Fruit fly (Drosophila melanogaster): ENCODE results near the gene lmgB.

lmgB gene

dm6 chr2L:8528318-8528717 lies at the start of gene lmgB, which contains the start of gene lmgA:
lmgB (minus strand) TSS chr2L:8528618.
lmgA (minus strand) TSS chr2L:8528618.
- peak; percentile 31 for TF ChIP-seq noc (tag; optimal IDR thresholded peaks at IDR 0.05)

DNA sequence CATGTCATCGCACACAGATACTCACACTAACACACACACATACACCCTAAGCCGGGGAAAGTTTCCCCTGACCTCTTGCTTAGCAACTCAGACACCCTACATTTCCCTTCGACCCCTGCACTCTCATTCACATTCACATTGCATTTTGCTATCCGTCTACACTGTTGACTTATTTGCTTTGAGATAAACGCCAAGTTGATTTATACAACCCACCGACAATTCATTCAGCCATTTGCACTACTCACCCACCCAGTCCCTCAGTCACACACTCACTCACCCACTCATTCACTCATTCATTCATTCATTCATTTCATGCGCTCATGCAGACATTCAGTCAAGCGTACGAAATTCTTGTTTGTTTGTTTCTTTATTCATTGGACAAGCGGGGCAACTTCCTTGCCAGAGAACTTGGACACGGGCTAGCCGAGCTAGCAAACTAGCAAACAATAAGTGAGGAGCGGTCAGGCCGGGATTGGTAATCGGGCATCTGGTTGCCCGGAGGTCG lies 48.1 kb upstream of the lmgB start:
- no peak for TF ChIP-seq noc (tag; optimal IDR thresholded peaks at IDR 0.05)

dm6 chr2L:8574947-8575346 lies 46.5 kb upstream of the lmgB start:
- no peak for TF ChIP-seq noc (tag; optimal IDR thresholded peaks at IDR 0.05)

- TF ChIP-seq noc (tag; optimal IDR thresholded peaks at IDR 0.05), result no peak
Measured at dm6 chr2L:8574258-8574657, 45.8 kb upstream of the lmgB start.

DNA sequence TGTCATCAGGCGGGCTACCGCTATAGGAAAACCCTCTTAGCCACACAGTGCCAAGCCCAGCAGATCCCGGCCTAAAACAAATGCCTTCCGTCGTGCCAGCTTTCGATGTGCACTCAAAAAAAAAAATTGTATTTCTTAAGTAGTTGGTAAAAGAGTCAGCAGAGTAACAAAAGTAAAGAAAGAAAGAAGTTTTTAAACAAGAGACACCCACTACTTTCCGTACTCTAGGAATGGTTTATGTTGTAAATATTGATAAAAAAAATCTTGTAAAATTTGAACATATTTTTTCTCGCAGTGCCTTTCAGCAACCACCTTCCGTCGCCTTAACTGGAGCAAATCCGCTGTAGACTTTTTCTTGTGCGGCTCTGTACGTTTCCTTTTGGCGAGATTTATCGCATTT lies 44.5 kb upstream of the lmgB start:
- no peak for TF ChIP-seq noc (tag; optimal IDR thresholded peaks at IDR 0.05)

dm6 chr2L:8570408-8571072 lies 42.1 kb upstream of the lmgB start:
- TF ChIP-seq noc (tag; optimal IDR thresholded peaks at IDR 0.05), result peak; percentile 81

DNA sequence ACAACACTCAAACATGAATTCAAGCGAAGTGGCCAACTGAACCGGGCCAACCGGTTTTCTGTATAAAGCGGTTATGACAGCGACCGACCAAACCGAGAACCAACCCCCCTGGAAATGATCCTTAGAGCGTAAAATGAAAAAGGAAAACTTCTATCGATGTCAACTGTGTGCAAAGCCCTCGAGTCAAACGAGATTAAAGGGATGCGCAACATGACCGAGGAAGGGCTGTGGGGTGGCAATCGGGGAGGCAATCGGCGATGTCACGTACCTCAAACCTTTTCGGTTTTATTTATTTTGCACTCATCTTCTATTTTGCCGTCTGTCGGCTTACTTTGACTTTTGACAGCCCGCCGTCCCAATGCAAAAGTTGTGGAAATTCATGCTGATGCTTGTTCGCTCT lies 27.8 kb upstream of the lmgB start:
- no peak for TF ChIP-seq noc (tag; optimal IDR thresholded peaks at IDR 0.05)

dm6 chr2L:8553789-8554626 lies 25.6 kb upstream of the lmgB start:
- peak; percentile 3 for TF ChIP-seq noc (tag; optimal IDR thresholded peaks at IDR 0.05)

dm6 chr2L:8552472-8552871 lies 24.1 kb upstream of the lmgB start:
- no peak for TF ChIP-seq noc (tag; optimal IDR thresholded peaks at IDR 0.05)

DNA sequence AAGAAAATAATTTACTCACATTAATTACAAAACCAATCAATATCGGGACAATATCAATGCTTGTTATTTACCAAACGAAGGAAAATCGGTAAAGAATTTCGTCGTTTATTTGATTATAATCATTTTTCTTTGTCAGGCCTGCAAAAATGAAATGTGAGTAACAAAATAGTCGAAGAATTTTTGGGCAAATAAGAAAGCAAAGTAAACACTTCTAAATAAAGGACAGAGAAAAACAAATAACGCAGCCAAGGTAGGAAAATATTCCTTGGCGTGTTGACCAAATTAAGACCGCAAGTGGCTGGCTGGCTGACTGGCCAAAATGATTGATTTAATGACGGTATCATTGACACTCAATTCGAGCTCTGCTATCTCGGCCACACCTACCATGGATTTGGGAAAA lies 19.7 kb upstream of the lmgB start:
- no peak for TF ChIP-seq noc (tag; optimal IDR thresholded peaks at IDR 0.05)

- TF ChIP-seq noc (tag; optimal IDR thresholded peaks at IDR 0.05), result no peak
Measured at dm6 chr2L:8545393-8546100, 17.1 kb upstream of the lmgB start.

DNA sequence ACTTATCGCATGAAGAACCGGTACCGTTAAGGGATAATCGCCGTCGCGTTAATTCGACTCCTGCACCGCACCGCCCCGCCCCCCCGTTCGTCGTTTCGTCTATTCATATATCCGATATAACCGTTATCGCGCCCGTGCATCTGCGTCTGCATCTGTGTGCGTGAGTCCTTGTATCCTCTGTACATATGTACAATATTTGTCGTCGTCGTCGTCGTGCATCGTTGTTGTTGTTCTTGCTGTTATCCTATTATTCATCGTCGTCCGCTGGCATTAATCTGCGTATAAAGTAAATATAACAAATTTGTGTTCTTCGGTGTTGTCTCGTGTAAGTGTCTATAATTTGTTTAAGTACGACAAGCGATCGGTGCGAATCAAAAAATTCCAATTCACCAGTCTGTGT lies 16.2 kb upstream of the lmgB start:
- TF ChIP-seq noc (tag; optimal IDR thresholded peaks at IDR 0.05), result no peak

DNA sequence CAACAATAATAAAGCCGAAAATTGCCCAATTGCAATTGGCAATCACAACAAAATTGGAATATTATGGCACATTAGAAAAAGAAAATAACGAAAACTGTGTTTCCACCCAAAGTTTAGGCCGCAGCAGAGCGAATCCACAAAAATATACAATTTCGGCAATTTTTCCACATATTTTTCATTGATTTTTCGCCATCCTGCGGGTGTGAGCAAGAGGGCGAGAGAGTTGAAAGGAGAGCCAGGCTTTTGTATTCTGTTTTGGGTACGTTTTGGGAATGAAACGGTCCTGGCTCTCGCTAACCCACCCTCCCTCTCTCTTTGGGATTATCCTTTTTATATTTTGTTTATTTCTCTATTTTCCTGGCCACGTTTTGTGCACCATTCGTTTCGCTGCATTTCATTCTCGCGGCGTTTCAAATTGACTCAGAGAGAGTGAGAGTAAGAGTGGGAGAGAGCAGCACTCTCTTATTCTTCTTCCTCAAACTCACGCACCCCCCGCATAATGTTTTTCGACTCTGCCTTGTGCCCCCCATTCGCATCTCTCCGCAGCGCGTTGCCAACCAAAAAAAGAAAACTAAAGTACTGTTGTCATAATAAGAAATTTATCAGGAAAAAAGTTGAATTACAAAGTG lies 15.4 kb upstream of the lmgB start:
- no peak for TF ChIP-seq noc (tag; optimal IDR thresholded peaks at IDR 0.05)

DNA sequence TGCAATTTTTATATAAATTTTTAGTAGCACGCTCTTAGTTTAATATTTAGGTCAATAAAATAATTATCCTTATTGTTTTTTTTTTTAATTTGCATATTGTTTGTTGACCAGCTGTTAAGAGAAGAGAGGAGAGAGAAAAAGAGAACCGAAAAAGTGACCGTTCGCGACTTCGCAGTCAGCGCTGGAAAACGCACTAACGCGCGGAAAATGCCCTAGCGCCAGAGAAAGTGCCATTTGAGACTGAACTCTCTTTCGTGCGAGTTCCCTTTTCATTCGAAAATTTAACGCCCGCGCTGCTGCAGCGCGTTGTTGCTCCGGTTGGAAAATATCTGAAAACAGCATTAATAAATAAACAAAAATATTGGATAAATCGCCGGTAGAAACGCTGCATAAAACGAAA lies 14.7 kb upstream of the lmgB start:
- no peak for TF ChIP-seq noc (tag; optimal IDR thresholded peaks at IDR 0.05)

DNA sequence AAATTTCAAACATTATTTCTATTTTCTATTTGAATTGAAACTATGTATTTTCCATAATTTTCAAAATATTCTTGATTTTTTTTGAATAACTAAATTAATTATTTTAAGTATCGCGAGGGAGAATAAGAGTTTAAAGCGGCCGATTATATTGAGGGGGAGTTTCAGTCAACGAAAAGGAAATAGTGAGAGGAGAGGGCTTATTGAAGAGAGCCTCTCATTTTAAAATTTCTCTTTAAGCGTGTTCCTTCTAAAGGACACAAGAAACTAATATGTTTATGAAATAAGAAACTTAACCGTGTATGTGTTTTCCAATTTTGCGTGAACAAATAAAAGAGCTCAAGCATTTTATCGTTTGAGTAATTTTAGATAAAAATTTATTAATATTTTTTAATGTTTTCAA lies 14.2 kb upstream of the lmgB start:
- TF ChIP-seq noc (tag; optimal IDR thresholded peaks at IDR 0.05), result no peak

- TF ChIP-seq noc (tag; optimal IDR thresholded peaks at IDR 0.05), result no peak
Measured at dm6 chr2L:8542234-8542572, 13.8 kb upstream of the lmgB start.

Data from whole organism, larva.